Fruit fly (Drosophila melanogaster) whole organism, adult: ENCODE results near the gene CG4658.
A peak's percentile ranks its signal among the peaks of the same experiment; 100 is the strongest.

Experiments
- CG11617 ChIP-seq: fragments of 200-800 bp; sonication (Bioruptor generic); optimal IDR thresholded peaks from 2 replicates; lab custom pipeline; 2017; ENCODE audit warnings: mild to moderate bottlenecking, missing biosample characterization, missing genetic modification reagents, missing genetic modification characterization
- CG12768 ChIP-seq: fragments of 200-800 bp; sonication (Bioruptor generic); optimal IDR thresholded peaks from 2 replicates; lab custom pipeline; 2017; ENCODE audit warnings: missing biosample characterization, missing genetic modification characterization, mild to moderate bottlenecking, moderate library complexity, missing genetic modification reagents
- CG14711 ChIP-seq: fragments of 200-800 bp; sonication (Bioruptor generic); optimal IDR thresholded peaks from 2 replicates; lab custom pipeline; 2018; ENCODE audit warnings: missing biosample characterization, mild to moderate bottlenecking, missing genetic modification characterization, moderate library complexity
- CG1620 ChIP-seq: fragments of 200-800 bp; sonication (Bioruptor generic); optimal IDR thresholded peaks from 2 replicates; lab custom pipeline; 2016; ENCODE audit warnings: missing biosample characterization, missing genetic modification characterization
- CG33017 ChIP-seq: fragments of 200-800 bp; sonication (Bioruptor generic); optimal IDR thresholded peaks from 2 replicates; lab custom pipeline; 2018; ENCODE audit warnings: missing biosample characterization, mild to moderate bottlenecking, missing genetic modification characterization, moderate library complexity
- CG5204 ChIP-seq: fragments of 200-800 bp; sonication (Bioruptor generic); optimal IDR thresholded peaks from 2 replicates; lab custom pipeline; 2016; ENCODE audit warnings: missing biosample characterization, missing genetic modification characterization
- CG7045 ChIP-seq: fragments of 200-800 bp; sonication (Bioruptor generic); optimal IDR thresholded peaks from 2 replicates; lab custom pipeline; 2017; ENCODE audit warnings: missing biosample characterization, mild to moderate bottlenecking, missing genetic modification characterization
- CG7101 ChIP-seq: fragments of 200-800 bp; sonication (Bioruptor generic); optimal IDR thresholded peaks from 2 replicates; lab custom pipeline; 2018; ENCODE audit warnings: missing biosample characterization, mild to moderate bottlenecking, missing genetic modification characterization, moderate library complexity
- Clk ChIP-seq: fragments of 200-800 bp; sonication (Bioruptor generic); optimal IDR thresholded peaks from 2 replicates; lab custom pipeline; 2017; ENCODE audit warnings: missing biosample characterization, missing genetic modification characterization
- Crg-1 ChIP-seq: fragments of 200-800 bp; sonication (Bioruptor generic); optimal IDR thresholded peaks from 2 replicates; lab custom pipeline; 2016; ENCODE audit warnings: missing biosample characterization, missing genetic modification characterization
- Hr96 ChIP-seq: fragments of 200-800 bp; sonication (Bioruptor generic); optimal IDR thresholded peaks from 2 replicates; lab custom pipeline; 2016; ENCODE audit warnings: missing biosample characterization, missing genetic modification characterization
- Mnt ChIP-seq: fragments of 200-800 bp; sonication (Bioruptor generic); optimal IDR thresholded peaks from 2 replicates; lab custom pipeline; 2016; ENCODE audit warnings: missing biosample characterization, mild to moderate bottlenecking, missing genetic modification characterization
- bab1 ChIP-seq: fragments of 200-800 bp; sonication (Bioruptor generic); optimal IDR thresholded peaks from 3 replicates; lab custom pipeline; 2019; ENCODE audit warnings: missing biosample characterization, mild to moderate bottlenecking, missing genetic modification characterization, moderate library complexity
- cic ChIP-seq: fragments of 200-800 bp; sonication (Bioruptor generic); optimal IDR thresholded peaks from 2 replicates; lab custom pipeline; 2017; ENCODE audit warnings: missing biosample characterization, mild to moderate bottlenecking, missing genetic modification characterization, moderate library complexity
- cnc ChIP-seq, 2 experiments: fragments of >200 bp; optimal IDR thresholded peaks; 2 replicates each; lab custom pipeline; 2017
- kay ChIP-seq: fragments of 200-800 bp; sonication (Bioruptor generic); peaks from one replicate; lab custom pipeline; 2016; ENCODE audit warnings: missing biosample characterization, missing genetic modification characterization, borderline replicate concordance
- ovo ChIP-seq: fragments of 200-800 bp; sonication (Bioruptor generic); optimal IDR thresholded peaks from 2 replicates; lab custom pipeline; 2016; ENCODE audit warnings: missing biosample characterization, missing genetic modification characterization
- pad ChIP-seq: fragments of 200-800 bp; sonication (Bioruptor generic); optimal IDR thresholded peaks from 3 replicates; lab custom pipeline; 2017; ENCODE audit warnings: missing biosample characterization, missing genetic modification characterization, mild to moderate bottlenecking, moderate library complexity, missing genetic modification reagents
- tj ChIP-seq: fragments of 200-800 bp; sonication (Bioruptor generic); optimal IDR thresholded peaks from 3 replicates; lab custom pipeline; 2017; ENCODE audit warnings: missing biosample characterization, mild to moderate bottlenecking, missing genetic modification characterization, moderate library complexity
- toe ChIP-seq: fragments of 200-800 bp; sonication (Bioruptor generic); optimal IDR thresholded peaks from 2 replicates; lab custom pipeline; 2016; ENCODE audit warnings: missing biosample characterization, missing genetic modification characterization

Gene CG4658

DNA sequence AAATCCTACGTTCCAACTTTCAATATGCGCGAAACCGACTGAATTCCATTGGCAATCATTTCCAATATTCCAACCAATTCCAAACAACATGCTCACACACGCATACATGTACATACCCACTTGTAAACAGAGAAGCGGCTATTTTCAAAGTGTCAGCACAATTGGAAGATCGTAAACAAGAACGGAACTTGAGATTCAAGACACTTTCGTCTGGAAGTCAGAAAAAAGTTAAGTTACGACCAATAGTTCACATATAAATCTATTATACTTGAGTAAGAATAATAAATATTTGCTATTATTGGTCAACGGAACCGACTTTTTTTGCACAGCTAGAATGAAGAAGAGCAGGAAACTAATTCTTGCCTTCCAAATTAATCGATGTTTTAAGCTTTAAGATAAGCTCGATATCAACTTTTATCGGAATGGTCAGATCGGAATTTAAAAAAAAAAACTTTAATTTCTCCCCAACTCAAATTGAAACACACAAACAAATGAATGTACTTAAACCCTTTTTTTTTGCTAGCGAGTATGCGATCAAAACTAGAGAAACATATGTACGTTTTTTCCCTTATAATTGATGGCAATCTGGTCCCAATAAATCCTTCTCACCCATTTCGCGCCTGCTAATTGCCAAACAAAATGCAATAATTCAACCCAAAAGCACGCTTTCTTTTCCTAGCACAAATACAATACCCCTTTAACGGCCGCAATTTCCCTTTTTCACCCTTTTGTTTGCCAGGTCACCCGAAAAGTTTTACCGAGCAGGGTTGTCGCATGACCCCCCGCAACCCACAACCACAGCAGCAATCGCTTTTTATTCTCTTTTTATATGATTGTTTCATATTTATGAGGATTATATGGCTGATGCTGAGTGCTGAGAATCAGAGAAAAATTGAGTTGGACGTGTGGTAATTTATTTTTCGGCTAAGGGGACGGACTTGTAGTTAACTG is 45.8 kb downstream of the CG4658 start, which contains the start of the genes CG31875 and SoYb:
TSS of gene CG31875 (minus strand) at position 329 of the 951 bp plus-strand sequence.
TSS of gene SoYb (minus strand) at position 329 of the 951 bp plus-strand sequence.
- TF ChIP-seq CG1620 (GFP tag; lab: Kevin White, UChicago) (no peak), cic (GFP tag; lab: Kevin White, UChicago) (no peak), CG11617 (GFP tag; lab: Kevin White, UChicago) (no peak), CG33017 (tag; lab: Kevin White, UChicago) (no peak), CG12768 (GFP tag; lab: Kevin White, UChicago) (no peak), kay (GFP tag; lab: Kevin White, UChicago) (peak; percentile 5), bab1 (peak; percentile 64), CG14711 (tag; lab: Kevin White, UChicago) (peak; percentile 58), Hr96 (GFP tag; lab: Kevin White, UChicago) (no peak), CG7045 (GFP tag; lab: Kevin White, UChicago) (no peak), Clk (GFP tag; lab: Kevin White, UChicago) (no peak), toe (GFP tag; lab: Kevin White, UChicago) (no peak), Mnt (GFP tag; lab: Kevin White, UChicago) (no peak), pad (no peak), ovo (no peak), CG7101 (tag; lab: Kevin White, UChicago) (no peak), cnc (optimal IDR thresholded peaks at IDR 0.05; lab: Kevin White, UChicago) (no peak), tj (peak; percentile 94), CG5204 (GFP tag; lab: Kevin White, UChicago) (no peak), Crg-1 (GFP tag; lab: Kevin White, UChicago) (no peak)

DNA sequence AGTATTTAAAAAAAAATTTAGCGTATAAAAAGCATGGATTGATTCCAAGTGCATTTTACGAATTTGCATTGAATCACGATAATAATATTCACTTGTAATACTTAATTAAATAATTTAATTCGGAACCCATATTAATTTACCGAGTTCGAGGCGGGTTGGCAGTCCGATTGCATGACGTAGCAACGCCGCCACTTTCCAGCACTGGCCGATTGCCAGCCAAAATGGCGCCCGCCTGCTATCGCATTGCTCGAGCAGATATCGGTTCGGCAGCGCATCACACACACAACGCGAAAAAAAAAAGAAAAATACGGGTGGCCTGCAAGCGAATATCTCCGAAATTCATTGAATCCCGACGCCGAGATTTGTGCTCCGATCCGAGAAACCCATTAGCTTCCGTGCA is 46.7 kb downstream of the CG4658 start, which contains the start of gene Ndf:
TSS of gene Ndf (plus strand) at position 240 of the 400 bp plus-strand sequence.
- TF ChIP-seq toe (GFP tag; lab: Kevin White, UChicago) (peak; percentile 76), CG11617 (GFP tag; lab: Kevin White, UChicago) (peak; percentile 33), CG5204 (GFP tag; lab: Kevin White, UChicago) (peak; percentile 44), Clk (GFP tag; lab: Kevin White, UChicago) (peak; percentile 25), kay (GFP tag; lab: Kevin White, UChicago) (no peak), CG33017 (tag; lab: Kevin White, UChicago) (peak; percentile 44), cnc (optimal IDR thresholded peaks at IDR 0.05; lab: Kevin White, UChicago) (peak; percentile 3 to 47), Mnt (GFP tag; lab: Kevin White, UChicago) (peak; percentile 71), CG7101 (tag; lab: Kevin White, UChicago) (peak; percentile 77), pad (peak; percentile 65), bab1 (peak; percentile 61), Hr96 (GFP tag; lab: Kevin White, UChicago) (peak; percentile 51), CG7045 (GFP tag; lab: Kevin White, UChicago) (peak; percentile 45), tj (peak; percentile 15), CG12768 (GFP tag; lab: Kevin White, UChicago) (peak; percentile 66), Crg-1 (GFP tag; lab: Kevin White, UChicago) (peak; percentile 77), CG1620 (GFP tag; lab: Kevin White, UChicago) (peak; percentile 77), ovo (peak; percentile 59), cic (GFP tag; lab: Kevin White, UChicago) (no peak), CG14711 (tag; lab: Kevin White, UChicago) (peak; percentile 44)

DNA sequence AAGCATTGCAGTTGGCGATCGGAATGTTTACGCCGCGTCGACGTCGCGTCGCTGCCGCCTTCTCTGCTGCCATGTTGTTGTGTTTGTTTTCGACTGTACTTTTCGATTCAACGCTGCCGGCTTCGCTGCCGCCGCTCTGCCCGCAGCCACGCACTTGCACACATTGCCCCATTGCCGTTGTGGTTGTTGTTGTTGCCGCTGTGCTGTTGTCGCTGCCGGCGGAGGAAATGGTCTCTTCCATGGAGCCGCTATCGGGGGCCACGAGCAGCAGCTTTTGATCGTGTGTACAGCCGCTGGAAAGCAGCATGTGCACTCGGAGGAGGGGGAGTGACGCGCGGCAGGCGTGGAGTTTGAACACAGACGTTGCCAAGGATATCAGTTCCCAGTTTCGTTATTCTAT is 47.6 kb downstream of the CG4658 start:
- TF ChIP-seq CG14711 (tag; lab: Kevin White, UChicago) (no peak), cnc (optimal IDR thresholded peaks at IDR 0.05; lab: Kevin White, UChicago) (no peak), toe (GFP tag; lab: Kevin White, UChicago) (no peak), Hr96 (GFP tag; lab: Kevin White, UChicago) (no peak), kay (GFP tag; lab: Kevin White, UChicago) (no peak), Clk (GFP tag; lab: Kevin White, UChicago) (no peak), CG11617 (GFP tag; lab: Kevin White, UChicago) (no peak), Mnt (GFP tag; lab: Kevin White, UChicago) (no peak), Crg-1 (GFP tag; lab: Kevin White, UChicago) (no peak), ovo (no peak), bab1 (no peak), cic (GFP tag; lab: Kevin White, UChicago) (no peak), pad (no peak), CG5204 (GFP tag; lab: Kevin White, UChicago) (no peak)

DNA sequence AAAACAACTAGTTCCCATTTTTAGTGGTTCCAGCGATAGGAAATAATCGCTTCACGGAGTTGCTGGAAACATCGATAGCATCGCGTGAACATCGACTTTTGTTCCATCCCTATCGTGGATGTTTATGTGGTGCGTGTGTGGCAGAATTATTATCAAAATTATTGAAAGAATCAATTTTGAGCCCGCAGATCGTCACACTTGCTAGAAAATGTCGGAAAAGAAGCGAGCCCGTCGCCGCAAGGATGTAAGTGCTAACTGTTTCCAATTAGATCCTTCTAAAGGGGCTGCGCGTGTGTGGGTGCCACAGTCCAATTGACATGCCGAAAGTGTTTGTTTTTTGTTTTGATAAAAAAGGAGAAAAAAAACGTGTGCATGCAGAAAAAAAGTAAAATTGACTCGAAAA is 52.4 kb downstream of the CG4658 start, which contains the start of gene Trp1:
TSS of gene Trp1 (plus strand) at position 89 of the 403 bp plus-strand sequence.
- TF ChIP-seq Hr96 (GFP tag; lab: Kevin White, UChicago) (peak; percentile 25), CG5204 (GFP tag; lab: Kevin White, UChicago) (peak; percentile 18), CG7045 (GFP tag; lab: Kevin White, UChicago) (no peak), Mnt (GFP tag; lab: Kevin White, UChicago) (peak; percentile 20), CG7101 (tag; lab: Kevin White, UChicago) (peak; percentile 6), pad (no peak), tj (no peak), kay (GFP tag; lab: Kevin White, UChicago) (peak; percentile 24), bab1 (no peak), CG12768 (GFP tag; lab: Kevin White, UChicago) (no peak), CG1620 (GFP tag; lab: Kevin White, UChicago) (no peak), toe (GFP tag; lab: Kevin White, UChicago) (peak; percentile 19), CG11617 (GFP tag; lab: Kevin White, UChicago) (no peak)
